Fruit fly (Drosophila melanogaster) whole organism, wandering third instar larva: ENCODE measurements around the gene CG8132.

ENCODE experiments used
- CG32264 ChIP-seq: fragments of 200-800 bp; sonication (Bioruptor generic); optimal IDR thresholded peaks from 2 replicates; lab custom pipeline; 2016; ENCODE audit warnings: missing biosample characterization, missing genetic modification characterization
- CG9705 ChIP-seq: fragments of 200-800 bp; sonication (Bioruptor generic); optimal IDR thresholded peaks from 2 replicates; lab custom pipeline; 2018; ENCODE audit warnings: missing biosample characterization, mild to moderate bottlenecking, missing genetic modification characterization
- CrebA ChIP-seq: fragments of 200-800 bp; sonication (Bioruptor generic); optimal IDR thresholded peaks from 2 replicates; lab custom pipeline; 2016; ENCODE audit warnings: missing biosample characterization, mild to moderate bottlenecking, missing genetic modification characterization, borderline replicate concordance
- Dfd ChIP-seq: fragments of >200 bp; optimal IDR thresholded peaks from 2 replicates; lab custom pipeline; 2017; ENCODE audit warnings: missing biosample characterization, missing genetic modification characterization
- Dif ChIP-seq: fragments of 200-275, 200-300 bp; sonication (Bioruptor generic); optimal IDR thresholded peaks from 2 replicates; lab custom pipeline; 2018; ENCODE audit warnings: missing biosample characterization, missing genetic modification characterization; ENCODE audit not compliant: partially characterized antibody
- Hr78 ChIP-seq: fragments of >200 bp; optimal IDR thresholded peaks from 2 replicates; lab custom pipeline; 2017; ENCODE audit warnings: missing biosample characterization, missing genetic modification characterization
- Hr83 ChIP-seq: fragments of 200-300 bp; sonication (Bioruptor generic); optimal IDR thresholded peaks from 2 replicates; lab custom pipeline; 2016; ENCODE audit warnings: missing biosample characterization, mild to moderate bottlenecking, missing genetic modification characterization, moderate library complexity; ENCODE audit not compliant: poor library complexity, severe bottlenecking
- Jra ChIP-seq: sonication (Bioruptor generic); optimal IDR thresholded peaks from 2 replicates; lab custom pipeline; 2016; ENCODE audit warnings: missing biosample characterization, missing genetic modification characterization
- Mio ChIP-seq: sonication (Bioruptor generic); optimal IDR thresholded peaks from 2 replicates; lab custom pipeline; 2016; ENCODE audit warnings: missing biosample characterization, missing genetic modification characterization
- Myc ChIP-seq: fragments of >200 bp; optimal IDR thresholded peaks from 2 replicates; lab custom pipeline; 2017
- N ChIP-seq: fragments of >200 bp; optimal IDR thresholded peaks from 2 replicates; lab custom pipeline; 2018; ENCODE audit warnings: missing biosample characterization, missing external identifiers, missing genetic modification characterization
- Rel ChIP-seq, 2 experiments: fragments of 200-800 bp; sonication (Bioruptor generic) in 1 of 2; optimal IDR thresholded peaks; 2 replicates in 1 of 2; 3 replicates in 1 of 2; lab custom pipeline; 2016 to 2019; ENCODE audit warnings: mild to moderate bottlenecking in 2 of 2, missing biosample characterization in 2 of 2, missing genetic modification characterization in 2 of 2, moderate library complexity in 1 of 2
- Vsx2 ChIP-seq: fragments of 200-300, 225-300 bp; sonication (Bioruptor generic); optimal IDR thresholded peaks from 2 replicates; lab custom pipeline; 2018; ENCODE audit warnings: missing biosample characterization, missing genetic modification characterization; ENCODE audit not compliant: partially characterized antibody
- br ChIP-seq: fragments of 200-800 bp; sonication (Bioruptor generic); optimal IDR thresholded peaks from 2 replicates; lab custom pipeline; 2016; ENCODE audit warnings: missing biosample characterization, missing genetic modification characterization
- dl ChIP-seq, 2 experiments: fragments of 175-275, 200-275 bp in 1 of 2; fragments of 200-275 bp in 1 of 2; sonication (Bioruptor generic); optimal IDR thresholded peaks; lab custom pipeline; 2018; ENCODE audit warnings: mild to moderate bottlenecking in 2 of 2, missing biosample characterization in 2 of 2, missing genetic modification characterization in 2 of 2, moderate library complexity in 2 of 2; ENCODE audit not compliant: partially characterized antibody in 2 of 2, insufficient read depth in 1 of 2
- dmrt93B ChIP-seq: fragments of 200-800 bp; sonication (Bioruptor generic); optimal IDR thresholded peaks from 2 replicates; lab custom pipeline; 2018; ENCODE audit warnings: missing biosample characterization, mild to moderate bottlenecking, missing genetic modification characterization
- dsf ChIP-seq: sonication (Bioruptor generic); optimal IDR thresholded peaks from 2 replicates; lab custom pipeline; 2016; ENCODE audit warnings: missing biosample characterization, missing genetic modification characterization, borderline replicate concordance
- foxo ChIP-seq, 2 experiments: fragments of 200-800 bp; sonication (Bioruptor generic); optimal IDR thresholded peaks; 2 replicates in 1 of 2; 3 replicates in 1 of 2; lab custom pipeline; 2016 to 2017; ENCODE audit warnings: missing biosample characterization in 2 of 2, missing genetic modification characterization in 2 of 2
- fru ChIP-seq: fragments of 200-800 bp; sonication (Bioruptor generic); optimal IDR thresholded peaks from 3 replicates; lab custom pipeline; 2016; ENCODE audit warnings: missing biosample characterization, mild to moderate bottlenecking, missing genetic modification characterization
- h ChIP-seq: fragments of 200-800 bp; sonication (Bioruptor generic); optimal IDR thresholded peaks from 3 replicates; lab custom pipeline; 2016; ENCODE audit warnings: missing biosample characterization, mild to moderate bottlenecking, missing genetic modification characterization
- jim ChIP-seq: fragments of 175-275, 200-325 bp; sonication (Bioruptor generic); optimal IDR thresholded peaks from 2 replicates; lab custom pipeline; 2016; ENCODE audit warnings: missing biosample characterization, mild to moderate bottlenecking, missing genetic modification characterization
- lola ChIP-seq: fragments of >200 bp; optimal IDR thresholded peaks from 2 replicates; lab custom pipeline; 2017; ENCODE audit warnings: missing biosample characterization, missing genetic modification characterization
- pan ChIP-seq: fragments of >200 bp; optimal IDR thresholded peaks from 2 replicates; lab custom pipeline; 2017
- psq ChIP-seq: fragments of 200-800 bp; sonication (Bioruptor generic); optimal IDR thresholded peaks from 3 replicates; lab custom pipeline; 2017; ENCODE audit warnings: missing biosample characterization, mild to moderate bottlenecking, missing genetic modification characterization, moderate library complexity
- rgr ChIP-seq: fragments of 200-800 bp; sonication (Bioruptor generic); optimal IDR thresholded peaks from 3 replicates; lab custom pipeline; 2016; ENCODE audit warnings: missing biosample characterization, mild to moderate bottlenecking, missing genetic modification characterization
- sage ChIP-seq: fragments of 200-800 bp; sonication (Bioruptor generic); optimal IDR thresholded peaks from 2 replicates; lab custom pipeline; 2016; ENCODE audit warnings: missing biosample characterization, mild to moderate bottlenecking, missing genetic modification characterization
- sv ChIP-seq: fragments of 200-800 bp; sonication (Bioruptor generic); optimal IDR thresholded peaks from 3 replicates; lab custom pipeline; 2016; ENCODE audit warnings: missing biosample characterization, missing genetic modification characterization

The CG8132 gene

dm6 chr3R:9418373-9419299 is 17.3 kb downstream of the CG8132 start:
- TF ChIP-seq Dif (GFP tag; lab: Kevin White, UChicago) (peak; percentile 77), Mio (no peak), pan (lab: Kevin White, UChicago) (no peak), Myc (lab: Kevin White, UChicago) (no peak), sage (peak; percentile 65), psq (GFP tag; lab: Kevin White, UChicago) (peak; percentile 58), h (GFP tag; lab: Kevin White, UChicago) (peak; percentile 12), jim (GFP tag; lab: Kevin White, UChicago) (no peak), N (peak; percentile 39), dl (GFP tag; optimal IDR thresholded peaks at IDR 0.05; lab: Kevin White, UChicago; ENCODE audit: insufficient read depth in 1 of 2, partially characterized antibody in 2 of 2) (peak in 1 of 2 experiments; percentile 50)

- peak; percentile 99 for TF ChIP-seq Dif (GFP tag; lab: Kevin White, UChicago)
- TF ChIP-seq dsf = no peak
- peak; percentile 66 for TF ChIP-seq Hr83 (GFP tag; lab: Kevin White, UChicago)
- TF ChIP-seq dl (GFP tag; optimal IDR thresholded peaks at IDR 0.05; lab: Kevin White, UChicago; ENCODE audit: insufficient read depth in 1 of 2, partially characterized antibody in 2 of 2) = peak; percentile 95 to 98
- peak; percentile 93 for TF ChIP-seq Vsx2
- TF ChIP-seq psq (GFP tag; lab: Kevin White, UChicago) = peak; percentile 58
- no peak for TF ChIP-seq CG9705 (GFP tag; lab: Kevin White, UChicago)
- no peak for TF ChIP-seq sv (GFP tag; lab: Kevin White, UChicago)
- peak; percentile 51 for TF ChIP-seq h (GFP tag; lab: Kevin White, UChicago)
- TF ChIP-seq Dfd = no peak
- peak; percentile 45 for TF ChIP-seq rgr (GFP tag; lab: Kevin White, UChicago)
- TF ChIP-seq CG32264 = peak; percentile 11
- TF ChIP-seq CrebA (GFP tag; lab: Kevin White, UChicago) = peak; percentile 81
- peak; percentile 59 for TF ChIP-seq sage
- no peak for TF ChIP-seq fru (GFP tag; lab: Kevin White, UChicago)
- TF ChIP-seq Rel (GFP tag; optimal IDR thresholded peaks at IDR 0.05; lab: Kevin White, UChicago) = peak; percentile 63
- TF ChIP-seq Rel (tag; optimal IDR thresholded peaks at IDR 0.05; lab: Kevin White, UChicago) = no peak
Observed at dm6 chr3R:9419300-9419652, 18.0 kb downstream of the CG8132 start.

- TF ChIP-seq fru (GFP tag; lab: Kevin White, UChicago) = no peak
- peak; percentile 2 for TF ChIP-seq psq (GFP tag; lab: Kevin White, UChicago)
- peak in 1 of 2 experiments; percentile 19 for TF ChIP-seq foxo (GFP tag; optimal IDR thresholded peaks at IDR 0.05; lab: Kevin White, UChicago)
- no peak for TF ChIP-seq Myc (lab: Kevin White, UChicago)
Observed at dm6 chr3R:9420439-9421234, 19.3 kb downstream of the CG8132 start.

dm6 chr3R:9422338-9422737 is 21.0 kb downstream of the CG8132 start:
- TF ChIP-seq Hr78 (GFP tag; lab: Kevin White, UChicago) (no peak), CrebA (GFP tag; lab: Kevin White, UChicago) (no peak), Hr83 (GFP tag; lab: Kevin White, UChicago) (no peak), br (no peak), dmrt93B (no peak), Jra (GFP tag; lab: Kevin White, UChicago) (no peak), h (GFP tag; lab: Kevin White, UChicago) (no peak), lola (no peak), CG32264 (no peak), dl (GFP tag; optimal IDR thresholded peaks at IDR 0.05; lab: Kevin White, UChicago; ENCODE audit: insufficient read depth in 1 of 2, partially characterized antibody in 2 of 2) (no peak)
